Worm (Caenorhabditis elegans): Measurements from ENCODE around the gene metl-9.

- TF ChIP-seq nhr-2 (tag; optimal IDR thresholded peaks at IDR 0.05) (no peak), M03D4.4 (tag; optimal IDR thresholded peaks at IDR 0.05) (no peak), ces-1 (GFP tag; optimal IDR thresholded peaks at IDR 0.05) (no peak), mab-5 (tag; optimal IDR thresholded peaks at IDR 0.05) (no peak), mep-1 (tag; optimal IDR thresholded peaks at IDR 0.05) (no peak), nhr-12 (tag; optimal IDR thresholded peaks at IDR 0.05) (no peak), lsy-2 (tag; optimal IDR thresholded peaks at IDR 0.05) (no peak), elt-3 (tag; optimal IDR thresholded peaks at IDR 0.05) (no peak), nhr-28 (tag; optimal IDR thresholded peaks at IDR 0.05) (no peak)
These were observed 26.0 kb downstream of the metl-9 start for ce11 chrX:5152931-5153330.

All from whole organism, mixed stage, embryonic.